Worm (Caenorhabditis elegans): ENCODE results near the gene H24K24.2.
"Not testable (repeated sequence)": the region's sequence is repeated elsewhere in the genome, so short reads cannot be mapped to it uniquely, and the experiment has no call there.

Gene H24K24.2

DNA sequence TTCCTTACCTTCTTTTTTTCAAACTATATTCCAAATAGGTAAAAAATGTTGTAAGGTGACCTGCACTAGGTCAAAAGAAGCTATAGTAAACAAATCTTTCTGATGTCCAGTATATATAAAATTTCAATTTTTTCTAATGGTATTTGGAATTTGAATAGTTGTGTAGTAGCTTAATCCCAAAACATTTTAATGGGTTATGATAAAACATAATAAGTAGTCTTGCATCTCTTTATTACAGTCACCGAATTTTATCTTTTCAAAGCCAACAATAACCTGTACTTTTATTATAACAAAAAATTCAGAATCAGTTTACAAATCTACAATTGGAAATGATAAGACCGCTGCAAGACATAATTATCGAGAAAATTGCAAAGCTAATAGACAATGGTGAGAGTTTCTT, at the start of gene H24K24.2:
TSS of gene H24K24.2 (plus strand) at position 301 of the 400 bp plus-strand sequence.
- TF ChIP-seq T22C8.4 (GFP tag; IDR thresholded peaks at IDR 0.05) = no peak
- TF ChIP-seq klf-2 (GFP tag; conservative IDR thresholded peaks at IDR 0.05) = no peak
- no peak for TF ChIP-seq med-1 (GFP tag; optimal IDR thresholded peaks at IDR 0.05; ENCODE audit: insufficient read depth)
- no peak for TF ChIP-seq ztf-29 (GFP tag; IDR thresholded peaks at IDR 0.05)

DNA sequence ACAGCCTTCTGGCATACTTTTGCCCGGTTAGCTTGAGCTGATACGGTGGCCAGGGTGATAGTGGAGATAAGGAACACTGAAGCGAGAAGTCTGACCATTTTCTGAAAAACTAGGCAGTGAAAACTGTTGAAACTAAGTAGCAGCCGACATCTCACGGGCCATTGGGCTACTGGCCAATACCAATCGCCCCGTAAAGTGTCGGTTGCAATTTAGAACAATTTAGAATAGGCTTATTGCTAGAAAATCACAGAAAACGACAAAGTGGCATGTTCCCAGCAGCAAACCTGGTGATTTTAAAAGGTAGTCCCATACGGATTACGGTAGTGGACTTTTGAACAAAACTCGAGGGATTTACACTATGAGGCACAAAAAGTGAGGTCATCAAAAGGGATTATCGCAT, 46.6 kb upstream of the H24K24.2 start, which contains the start of gene T02B11.4:
TSS of gene T02B11.4 (minus strand) at position 101 of the 400 bp plus-strand sequence.
- TF ChIP-seq T22C8.4 (GFP tag; IDR thresholded peaks at IDR 0.05) (no peak), klf-2 (GFP tag; conservative IDR thresholded peaks at IDR 0.05) (no peak), tab-1 (GFP tag; IDR thresholded peaks at IDR 0.05) (no peak), ztf-29 (GFP tag; IDR thresholded peaks at IDR 0.05) (no peak), med-1 (GFP tag; optimal IDR thresholded peaks at IDR 0.05; ENCODE audit: insufficient read depth) (no peak), cog-1 (tag; optimal IDR thresholded peaks at IDR 0.05) (no peak), flt-1 (GFP tag; IDR thresholded peaks at IDR 0.05) (no peak), ztf-23 (GFP tag; IDR thresholded peaks at IDR 0.05) (no peak), ref-1 (GFP tag; conservative IDR thresholded peaks at IDR 0.05) (no peak)

DNA sequence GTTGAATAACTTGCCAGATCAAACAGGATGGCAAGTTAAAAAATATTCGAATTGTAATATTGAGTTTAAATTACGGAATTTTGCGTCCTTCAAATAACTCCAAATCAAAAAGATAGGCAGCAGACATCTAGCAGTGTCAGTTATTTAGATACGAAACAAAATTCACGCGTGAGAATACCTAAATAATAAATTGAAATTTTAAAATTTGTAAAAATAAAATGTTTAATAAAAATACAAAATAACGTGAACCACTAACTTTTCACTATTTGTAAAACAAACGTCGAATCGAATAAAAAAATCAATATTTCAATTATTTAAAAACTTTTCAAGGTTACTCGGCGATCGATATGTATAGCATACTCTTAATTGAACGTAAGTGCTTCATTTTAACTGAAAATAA, 41.6 kb upstream of the H24K24.2 start, which contains the start of gene T02B11.9:
TSS of gene T02B11.9 (plus strand) at position 301 of the 400 bp plus-strand sequence.
- TF ChIP-seq klf-2 (GFP tag; conservative IDR thresholded peaks at IDR 0.05) = no peak
- no peak for TF ChIP-seq med-1 (GFP tag; optimal IDR thresholded peaks at IDR 0.05; ENCODE audit: insufficient read depth)
- no peak for TF ChIP-seq cog-1 (tag; optimal IDR thresholded peaks at IDR 0.05)
- no peak for TF ChIP-seq flt-1 (GFP tag; IDR thresholded peaks at IDR 0.05)
- no peak for TF ChIP-seq ref-1 (GFP tag; conservative IDR thresholded peaks at IDR 0.05)
- TF ChIP-seq ztf-23 (GFP tag; IDR thresholded peaks at IDR 0.05) = no peak
- TF ChIP-seq ztf-29 (GFP tag; IDR thresholded peaks at IDR 0.05) = no peak
- TF ChIP-seq tab-1 (GFP tag; IDR thresholded peaks at IDR 0.05) = no peak
- no peak for TF ChIP-seq T22C8.4 (GFP tag; IDR thresholded peaks at IDR 0.05)

DNA sequence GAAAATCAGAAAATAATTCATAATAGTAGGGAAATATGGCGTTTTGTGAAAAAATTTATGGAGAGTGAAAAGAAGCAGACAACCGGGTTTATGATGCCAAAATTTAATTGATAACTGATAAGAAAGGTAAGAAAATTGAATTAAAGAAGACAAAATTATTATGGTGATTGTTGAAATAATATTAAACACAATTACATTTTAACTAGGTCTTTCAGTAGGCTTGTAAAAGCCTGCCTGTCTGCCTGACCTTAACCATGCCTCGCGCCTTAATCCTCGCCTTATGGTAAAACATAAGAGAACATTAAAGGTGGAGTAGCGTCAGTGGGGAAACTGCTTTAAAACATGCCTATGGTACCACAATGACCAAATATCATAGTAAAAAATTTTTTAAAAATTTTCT, 39.0 kb upstream of the H24K24.2 start, which contains the start of gene T02B11.8:
TSS of gene T02B11.8 (minus strand) at position 101 of the 400 bp plus-strand sequence.
- TF ChIP-seq cog-1 (tag; optimal IDR thresholded peaks at IDR 0.05) (no peak), tab-1 (GFP tag; IDR thresholded peaks at IDR 0.05) (no peak), T22C8.4 (GFP tag; IDR thresholded peaks at IDR 0.05) (no peak), ztf-29 (GFP tag; IDR thresholded peaks at IDR 0.05) (no peak), med-1 (GFP tag; optimal IDR thresholded peaks at IDR 0.05; ENCODE audit: insufficient read depth) (no peak), klf-2 (GFP tag; conservative IDR thresholded peaks at IDR 0.05) (no peak), flt-1 (GFP tag; IDR thresholded peaks at IDR 0.05) (no peak), ref-1 (GFP tag; conservative IDR thresholded peaks at IDR 0.05) (no peak), ztf-23 (GFP tag; IDR thresholded peaks at IDR 0.05) (no peak)

DNA sequence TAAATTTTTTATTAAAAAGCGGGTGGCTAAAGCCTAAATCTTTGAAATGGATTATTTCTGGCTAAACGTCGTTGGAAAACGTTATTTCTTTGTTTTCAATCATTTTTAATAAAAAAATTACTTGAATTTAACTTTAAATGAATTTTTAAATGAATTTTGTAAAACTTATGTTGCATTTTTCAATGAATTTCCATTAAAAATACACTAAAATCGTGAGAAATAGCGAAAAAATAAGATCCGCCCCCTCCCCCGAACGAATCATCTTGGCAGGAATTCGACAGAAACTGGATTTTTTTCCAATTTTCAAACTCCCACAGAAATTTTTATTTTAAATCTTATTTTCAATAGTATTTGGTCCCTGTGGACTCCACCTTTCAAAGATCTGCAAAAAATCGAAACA, 38.4 kb upstream of the H24K24.2 start, which contains the start of gene srg-53:
TSS of gene srg-53 (plus strand) at position 301 of the 400 bp plus-strand sequence.
- TF ChIP-seq flt-1 (GFP tag; IDR thresholded peaks at IDR 0.05) (no peak), T22C8.4 (GFP tag; IDR thresholded peaks at IDR 0.05) (no peak), ztf-29 (GFP tag; IDR thresholded peaks at IDR 0.05) (no peak), klf-2 (GFP tag; conservative IDR thresholded peaks at IDR 0.05) (no peak), med-1 (GFP tag; optimal IDR thresholded peaks at IDR 0.05; ENCODE audit: insufficient read depth) (no peak), ztf-23 (GFP tag; IDR thresholded peaks at IDR 0.05) (no peak), cog-1 (tag; optimal IDR thresholded peaks at IDR 0.05) (no peak), ref-1 (GFP tag; conservative IDR thresholded peaks at IDR 0.05) (no peak), tab-1 (GFP tag; IDR thresholded peaks at IDR 0.05) (no peak)

DNA sequence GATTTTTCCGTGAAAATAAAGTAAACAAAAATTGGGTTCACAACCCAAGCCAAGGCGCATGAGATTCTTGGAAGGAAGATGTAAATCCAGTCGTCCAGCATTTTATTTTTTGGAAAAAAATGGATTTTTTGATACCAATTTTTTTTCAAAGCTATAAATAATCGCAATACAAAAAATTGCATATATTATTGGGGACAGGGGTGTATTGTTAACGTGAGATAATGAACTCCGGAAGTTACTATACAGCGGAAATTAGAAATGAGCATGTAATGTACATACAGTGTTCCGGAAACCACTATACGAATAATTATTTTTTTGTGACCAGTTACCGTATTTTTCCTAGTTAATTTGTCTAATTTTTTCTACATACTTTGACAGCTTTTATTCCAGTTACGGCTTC, 33.3 kb upstream of the H24K24.2 start, which contains the start of gene srj-38:
TSS of gene srj-38 (minus strand) at position 101 of the 400 bp plus-strand sequence.
- no peak for TF ChIP-seq med-1 (GFP tag; optimal IDR thresholded peaks at IDR 0.05; ENCODE audit: insufficient read depth)
- no peak for TF ChIP-seq klf-2 (GFP tag; conservative IDR thresholded peaks at IDR 0.05)
- TF ChIP-seq ztf-29 (GFP tag; IDR thresholded peaks at IDR 0.05) = no peak
- TF ChIP-seq flt-1 (GFP tag; IDR thresholded peaks at IDR 0.05) = no peak
- TF ChIP-seq ref-1 (GFP tag; conservative IDR thresholded peaks at IDR 0.05) = no peak
- no peak for TF ChIP-seq T22C8.4 (GFP tag; IDR thresholded peaks at IDR 0.05)
- TF ChIP-seq cog-1 (tag; optimal IDR thresholded peaks at IDR 0.05) = no peak
- TF ChIP-seq ztf-23 (GFP tag; IDR thresholded peaks at IDR 0.05) = no peak

DNA sequence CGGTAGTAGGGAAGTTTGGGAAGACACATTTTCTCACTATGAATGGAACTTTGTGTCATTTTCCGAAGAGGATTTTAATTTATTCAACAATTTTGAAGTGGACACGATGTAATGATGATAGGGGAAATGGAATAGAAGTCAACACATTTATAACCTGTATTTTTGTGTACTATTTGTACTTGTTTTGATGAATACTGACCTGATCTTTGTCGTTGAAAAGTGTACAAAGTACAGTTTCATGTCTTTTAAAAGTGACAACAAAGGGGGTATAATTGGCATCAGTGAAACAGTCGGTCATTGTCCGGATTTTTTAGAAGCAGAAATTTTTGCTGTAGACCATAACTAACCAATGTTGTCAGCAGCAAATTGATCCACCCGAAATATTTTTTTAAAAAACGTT, 28.4 kb upstream of the H24K24.2 start, which contains the start of gene T02B11.6:
TSS of gene T02B11.6 (minus strand) at position 101 of the 400 bp plus-strand sequence.
- TF ChIP-seq cog-1 (tag; optimal IDR thresholded peaks at IDR 0.05) (no peak), tab-1 (GFP tag; IDR thresholded peaks at IDR 0.05) (no peak), med-1 (GFP tag; optimal IDR thresholded peaks at IDR 0.05; ENCODE audit: insufficient read depth) (no peak), ztf-29 (GFP tag; IDR thresholded peaks at IDR 0.05) (no peak), ref-1 (GFP tag; conservative IDR thresholded peaks at IDR 0.05) (no peak), klf-2 (GFP tag; conservative IDR thresholded peaks at IDR 0.05) (no peak), ztf-23 (GFP tag; IDR thresholded peaks at IDR 0.05) (no peak), T22C8.4 (GFP tag; IDR thresholded peaks at IDR 0.05) (no peak), flt-1 (GFP tag; IDR thresholded peaks at IDR 0.05) (no peak)

DNA sequence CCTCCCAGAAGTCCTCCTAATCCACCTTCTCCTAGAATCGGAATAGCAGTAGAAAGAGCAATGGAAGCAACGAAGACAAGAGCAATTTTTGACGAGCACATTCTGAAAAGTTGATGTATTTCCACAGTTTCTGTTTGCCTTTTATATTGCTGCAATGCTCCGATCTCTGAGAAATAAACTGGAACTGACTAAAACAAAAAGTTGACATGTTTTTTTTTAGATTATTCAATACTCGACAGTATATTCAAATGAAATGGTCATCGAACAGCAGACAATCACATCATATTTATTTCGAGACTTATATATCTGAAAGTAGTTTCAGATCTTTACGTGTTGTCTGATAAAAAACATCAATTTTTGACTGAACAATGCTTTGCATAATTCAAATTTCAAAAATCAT, 27.2 kb upstream of the H24K24.2 start, which contains the start of gene srlf-21:
TSS of gene srlf-21 (minus strand) at position 101 of the 400 bp plus-strand sequence.
- TF ChIP-seq med-1 (GFP tag; optimal IDR thresholded peaks at IDR 0.05; ENCODE audit: insufficient read depth) (no peak), flt-1 (GFP tag; IDR thresholded peaks at IDR 0.05) (no peak), klf-2 (GFP tag; conservative IDR thresholded peaks at IDR 0.05) (no peak), cog-1 (tag; optimal IDR thresholded peaks at IDR 0.05) (no peak), ref-1 (GFP tag; conservative IDR thresholded peaks at IDR 0.05) (no peak), ztf-29 (GFP tag; IDR thresholded peaks at IDR 0.05) (no peak), T22C8.4 (GFP tag; IDR thresholded peaks at IDR 0.05) (no peak), ztf-23 (GFP tag; IDR thresholded peaks at IDR 0.05) (no peak), tab-1 (GFP tag; IDR thresholded peaks at IDR 0.05) (no peak)

DNA sequence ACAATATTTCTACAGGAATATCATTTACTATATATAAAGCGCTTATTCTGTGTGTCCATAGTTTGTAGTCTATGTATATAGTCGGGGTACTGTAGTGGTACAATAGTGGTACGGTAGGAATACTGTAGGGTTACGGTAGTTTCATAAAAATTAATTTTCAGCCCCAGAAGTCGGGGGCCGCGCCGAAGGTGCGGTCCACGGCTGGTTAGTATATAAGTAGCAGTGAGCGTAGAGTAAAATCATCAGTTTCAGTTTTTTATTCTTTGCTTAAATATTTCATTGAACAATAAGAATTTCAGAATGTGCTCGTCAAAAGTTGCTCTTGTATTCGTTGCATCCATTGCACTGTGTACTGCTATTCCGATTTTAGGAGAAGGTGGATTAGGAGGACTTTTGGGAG, 26.8 kb upstream of the H24K24.2 start, which contains the start of gene srlf-22:
TSS of gene srlf-22 (plus strand) at position 301 of the 400 bp plus-strand sequence.
- TF ChIP-seq med-1 (GFP tag; optimal IDR thresholded peaks at IDR 0.05; ENCODE audit: insufficient read depth); ref-1 (GFP tag; conservative IDR thresholded peaks at IDR 0.05); T22C8.4 (GFP tag; IDR thresholded peaks at IDR 0.05): not testable (repeated sequence)
